Fruit fly (Drosophila melanogaster) whole organism, embryonic: ENCODE results near the gene ATPsynepsilonL.

Source experiments
- Adf1 ChIP-seq: fragments of 200-800 bp; sonication (Bioruptor generic); IDR thresholded peaks from 2 replicates; pipeline ENCODE4 v1.3.6; 2022; ENCODE audit warnings: missing biosample characterization, missing genetic modification characterization
- Awh ChIP-seq: fragments of 200-800 bp; sonication (Bioruptor generic); IDR thresholded peaks from 2 replicates; pipeline ENCODE4, ENCODE4 v1.3.6; 2022; ENCODE audit warnings: missing biosample characterization, missing genetic modification characterization
- Bdp1 ChIP-seq: fragments of 200-800 bp; sonication (Bioruptor generic); optimal IDR thresholded peaks from 3 replicates; lab custom pipeline; 2016; ENCODE audit warnings: missing biosample characterization, missing genetic modification characterization
- CG10462 ChIP-seq: fragments of 200-800 bp; sonication (Bioruptor generic); optimal IDR thresholded peaks from 2 replicates; lab custom pipeline; 2016; ENCODE audit warnings: missing biosample characterization, missing genetic modification characterization
- CG10654 ChIP-seq: fragments of 200-800 bp; sonication (Bioruptor generic); optimal IDR thresholded peaks from 2 replicates; lab custom pipeline; 2016; ENCODE audit warnings: missing biosample characterization, missing genetic modification characterization
- CG11398 ChIP-seq: fragments of 200-800 bp; sonication (Bioruptor generic); optimal IDR thresholded peaks from 2 replicates; lab custom pipeline; 2016; ENCODE audit warnings: missing biosample characterization, missing genetic modification characterization
- CG11695 ChIP-seq: fragments of 200-800 bp; sonication (Bioruptor generic); IDR thresholded peaks from 3 replicates; pipeline ENCODE4 v1.3.6; 2022; ENCODE audit warnings: missing biosample characterization, missing genetic modification characterization
- CG12104 ChIP-seq: fragments of 200-800 bp; sonication (Bioruptor generic); optimal IDR thresholded peaks from 3 replicates; lab custom pipeline; 2016; ENCODE audit warnings: missing biosample characterization, missing genetic modification characterization
- CG15269 ChIP-seq: fragments of 200-800 bp; sonication (Bioruptor generic); optimal IDR thresholded peaks from 2 replicates; lab custom pipeline; 2018; ENCODE audit warnings: missing biosample characterization, mild to moderate bottlenecking, missing genetic modification characterization, moderate library complexity
- CG15514 ChIP-seq: fragments of 200-800 bp; sonication (Bioruptor generic); optimal IDR thresholded peaks from 3 replicates; lab custom pipeline; 2017; ENCODE audit warnings: missing biosample characterization, missing genetic modification characterization, mild to moderate bottlenecking, moderate library complexity, missing genetic modification reagents
- CG17186 ChIP-seq: fragments of 200-800 bp; sonication (Bioruptor generic); optimal IDR thresholded peaks from 3 replicates; lab custom pipeline; 2017; ENCODE audit warnings: missing biosample characterization, missing genetic modification reagents, missing genetic modification characterization
- CG18764 ChIP-seq: fragments of 200-800 bp; sonication (Bioruptor generic); optimal IDR thresholded peaks from 3 replicates; lab custom pipeline; 2016; ENCODE audit warnings: missing biosample characterization, missing genetic modification characterization
- CG2120 ChIP-seq: fragments of 200-800 bp; sonication (Bioruptor generic); optimal IDR thresholded peaks from 3 replicates; lab custom pipeline; 2016; ENCODE audit warnings: missing biosample characterization, missing genetic modification characterization
- CG31224 ChIP-seq: fragments of 200-800 bp; sonication (Bioruptor generic); IDR thresholded peaks from 2 replicates; pipeline ENCODE4 v1.3.6; 2022; ENCODE audit warnings: missing biosample characterization, missing genetic modification characterization
- CG34224 ChIP-seq: fragments of 200-800 bp; sonication (Bioruptor generic); IDR thresholded peaks from 3 replicates; pipeline ENCODE4 v1.3.6; 2022; ENCODE audit warnings: missing biosample characterization, missing genetic modification characterization; ENCODE audit not compliant: partially characterized antibody
- CG3838 ChIP-seq: fragments of 200-800 bp; sonication (Bioruptor generic); optimal IDR thresholded peaks from 3 replicates; lab custom pipeline; 2016; ENCODE audit warnings: missing biosample characterization, missing genetic modification characterization
- CG4404 ChIP-seq: fragments of 200-800 bp; sonication (Bioruptor generic); IDR thresholded peaks from 2 replicates; pipeline ENCODE4 v1.3.6; 2022; ENCODE audit warnings: missing biosample characterization, missing genetic modification characterization
- CG6175 ChIP-seq: fragments of 200-800 bp; sonication (Bioruptor generic); IDR thresholded peaks from 3 replicates; pipeline ENCODE4 v1.3.6; 2022; ENCODE audit warnings: missing biosample characterization, missing genetic modification characterization
- CG6272 ChIP-seq: fragments of 200-800 bp; sonication (Bioruptor generic); IDR thresholded peaks from 2 replicates; pipeline ENCODE4 v1.3.6; 2022; ENCODE audit warnings: missing biosample characterization, missing genetic modification characterization
- CG8478 ChIP-seq: fragments of >200 bp; optimal IDR thresholded peaks from 2 replicates; lab custom pipeline; 2018
- CG8765 ChIP-seq: fragments of 200-800 bp; sonication (Bioruptor generic); IDR thresholded peaks from 2 replicates; pipeline ENCODE4 v1.3.6; 2022; ENCODE audit warnings: missing biosample characterization, missing genetic modification characterization
- CG9609 ChIP-seq: fragments of 200-800 bp; sonication (Bioruptor generic); optimal IDR thresholded peaks from 3 replicates; lab custom pipeline; 2016; ENCODE audit warnings: missing biosample characterization, missing genetic modification characterization
- CoRest ChIP-seq: fragments of 200-800 bp; sonication (Bioruptor generic); optimal IDR thresholded peaks from 3 replicates; lab custom pipeline; 2018; ENCODE audit warnings: missing biosample characterization, mild to moderate bottlenecking, missing genetic modification characterization, moderate library complexity
- D ChIP-seq, 2 experiments: fragments of 200-800 bp in 1 of 2; fragments of >200 bp in 1 of 2; sonication (Bioruptor generic) in 1 of 2; optimal IDR thresholded peaks; 2 replicates in 1 of 2; 3 replicates in 1 of 2; lab custom pipeline; 2017; ENCODE audit warnings: mild to moderate bottlenecking in 1 of 2, missing biosample characterization in 1 of 2, missing genetic modification characterization in 1 of 2, missing genetic modification reagents in 1 of 2
- HmgZ ChIP-seq: fragments of 200-800 bp; sonication (Bioruptor generic); optimal IDR thresholded peaks from 2 replicates; lab custom pipeline; 2018; ENCODE audit warnings: missing biosample characterization, mild to moderate bottlenecking, missing genetic modification characterization
- Hr51 ChIP-seq, 2 experiments: fragments of 200-800 bp; sonication (Bioruptor generic); optimal IDR thresholded peaks; 2 replicates in 1 of 2; 3 replicates in 1 of 2; lab custom pipeline; 2016 to 2018; ENCODE audit warnings: missing biosample characterization in 2 of 2, missing genetic modification characterization in 2 of 2, mild to moderate bottlenecking in 1 of 2, moderate library complexity in 1 of 2
- Lpt ChIP-seq: fragments of >200 bp; optimal IDR thresholded peaks from 2 replicates; lab custom pipeline; 2018; ENCODE audit warnings: missing biosample characterization, missing genetic modification characterization
- Neu2 ChIP-seq: fragments of 200-800 bp; sonication (Bioruptor generic); optimal IDR thresholded peaks from 3 replicates; lab custom pipeline; 2016; ENCODE audit warnings: missing biosample characterization, missing genetic modification characterization, borderline replicate concordance
- Nf-YC ChIP-seq: fragments of 200-800 bp; optimal IDR thresholded peaks from 3 replicates; lab custom pipeline; 2019; ENCODE audit warnings: missing biosample characterization, mild to moderate bottlenecking, missing genetic modification characterization, moderate library complexity
- Sin3A ChIP-seq: fragments of >200 bp; optimal IDR thresholded peaks from 2 replicates; lab custom pipeline; 2018
- Sox100B ChIP-seq: fragments of 200-800 bp; sonication (Bioruptor generic); optimal IDR thresholded peaks from 3 replicates; lab custom pipeline; 2018; ENCODE audit warnings: missing biosample characterization, mild to moderate bottlenecking, missing genetic modification characterization
- Sry-β ChIP-seq: fragments of 200-800 bp; sonication (Bioruptor generic); optimal IDR thresholded peaks from 2 replicates; lab custom pipeline; 2018; ENCODE audit warnings: missing biosample characterization, mild to moderate bottlenecking, missing genetic modification characterization, moderate library complexity
- amos ChIP-seq: fragments of 200-800 bp; sonication (Bioruptor generic); IDR thresholded peaks from 2 replicates; pipeline ENCODE4 v1.3.6; 2022; ENCODE audit warnings: missing biosample characterization, missing genetic modification characterization; ENCODE audit not compliant: partially characterized antibody
- caup ChIP-seq: fragments of 200-800 bp; sonication (Bioruptor generic); optimal IDR thresholded peaks from 3 replicates; lab custom pipeline; 2017; ENCODE audit warnings: missing biosample characterization, mild to moderate bottlenecking, missing genetic modification characterization, moderate library complexity; ENCODE audit not compliant: severe bottlenecking
- dysf ChIP-seq: fragments of 200-800 bp; sonication (Bioruptor generic); IDR thresholded peaks from 3 replicates; pipeline ENCODE4 v1.3.6; 2022; ENCODE audit warnings: missing biosample characterization, missing genetic modification characterization
- exex ChIP-seq: fragments of 200-800 bp; sonication (Bioruptor generic); optimal IDR thresholded peaks from 4 replicates; lab custom pipeline; 2018; ENCODE audit warnings: missing biosample characterization, mild to moderate bottlenecking, missing genetic modification characterization, moderate library complexity
- gsb-n ChIP-seq: fragments of 200-800 bp; sonication (Bioruptor generic); optimal IDR thresholded peaks from 3 replicates; lab custom pipeline; 2018; ENCODE audit warnings: missing biosample characterization, mild to moderate bottlenecking, missing genetic modification characterization
- her ChIP-seq: fragments of 200-800 bp; sonication (Bioruptor generic); optimal IDR thresholded peaks from 2 replicates; lab custom pipeline; 2016; ENCODE audit warnings: missing biosample characterization, missing genetic modification characterization
- kah ChIP-seq: fragments of 200-800 bp; sonication (Bioruptor generic); optimal IDR thresholded peaks from 2 replicates; lab custom pipeline; 2018; ENCODE audit warnings: missing biosample characterization, mild to moderate bottlenecking, missing genetic modification characterization
- lilli ChIP-seq: fragments of 200-800 bp; sonication (Bioruptor generic); optimal IDR thresholded peaks from 3 replicates; lab custom pipeline; 2016; ENCODE audit warnings: missing biosample characterization, missing genetic modification characterization
- mirr ChIP-seq: fragments of 200-800 bp; sonication (Bioruptor generic); optimal IDR thresholded peaks from 3 replicates; lab custom pipeline; 2018; ENCODE audit warnings: missing biosample characterization, mild to moderate bottlenecking, missing genetic modification characterization
- pfk ChIP-seq: fragments of 200-800 bp; sonication (Bioruptor generic); optimal IDR thresholded peaks from 2 replicates; lab custom pipeline; 2018; ENCODE audit warnings: missing biosample characterization, mild to moderate bottlenecking, missing genetic modification characterization, moderate library complexity
- pros ChIP-seq: fragments of 200-800 bp; sonication (Bioruptor generic); optimal IDR thresholded peaks from 3 replicates; lab custom pipeline; 2019; ENCODE audit warnings: missing biosample characterization, mild to moderate bottlenecking, missing genetic modification characterization, moderate library complexity
- pum ChIP-seq: fragments of 200-800 bp; sonication (Bioruptor generic); optimal IDR thresholded peaks from 2 replicates; lab custom pipeline; 2016; ENCODE audit warnings: missing biosample characterization, missing genetic modification characterization
- scrt ChIP-seq: fragments of 200-800 bp; sonication (Bioruptor generic); optimal IDR thresholded peaks from 2 replicates; lab custom pipeline; 2018; ENCODE audit warnings: missing biosample characterization, mild to moderate bottlenecking, missing genetic modification characterization, moderate library complexity
- shn ChIP-seq: fragments of 200-800 bp; sonication (Bioruptor generic); optimal IDR thresholded peaks from 3 replicates; lab custom pipeline; 2016; ENCODE audit warnings: missing biosample characterization, missing genetic modification characterization
- tin ChIP-seq: fragments of 200-800 bp; sonication (Bioruptor generic); optimal IDR thresholded peaks from 3 replicates; lab custom pipeline; 2016; ENCODE audit warnings: missing biosample characterization, missing genetic modification characterization
- twi ChIP-seq: fragments of 200-800 bp; optimal IDR thresholded peaks from 2 replicates; lab custom pipeline; 2019; ENCODE audit warnings: missing biosample characterization, mild to moderate bottlenecking, missing genetic modification characterization, moderate library complexity
- vnd ChIP-seq: fragments of 200-800 bp; sonication (Bioruptor generic); IDR thresholded peaks from 3 replicates; pipeline ENCODE4 v1.3.6; 2022; ENCODE audit warnings: missing biosample characterization, missing genetic modification characterization; ENCODE audit not compliant: partially characterized antibody
- z ChIP-seq: fragments of 200-800 bp; sonication (Bioruptor generic); IDR thresholded peaks from 3 replicates; pipeline ENCODE4 v1.3.6; 2022; ENCODE audit warnings: missing biosample characterization, missing genetic modification characterization
- zen2 ChIP-seq: fragments of 200-800 bp; sonication (Bioruptor generic); IDR thresholded peaks from 3 replicates; pipeline ENCODE4 v1.3.6; 2022; ENCODE audit warnings: missing biosample characterization, missing genetic modification characterization; ENCODE audit not compliant: partially characterized antibody

The ATPsynepsilonL gene

dm6 chr3R:10109938-10110337, 11.6 kb upstream of the ATPsynepsilonL start, which contains the start of gene Fmr1 (continued):
- TF ChIP-seq shn (GFP tag; lab: Kevin White, UChicago) (peak; percentile 60), vnd (GFP tag; lab: Robert Waterston, UW) (no peak), CG4404 (GFP tag; lab: Robert Waterston, UW) (no peak), HmgZ (tag; lab: Kevin White, UChicago) (peak; percentile 73), CG6272 (GFP tag; lab: Robert Waterston, UW) (peak; percentile 40; the same call in 1 of the 2 replicates), CG11398 (GFP tag; lab: Kevin White, UChicago) (peak; percentile 5), CG10654 (peak; percentile 32), CG15269 (tag; lab: Kevin White, UChicago) (peak; percentile 45), dysf (GFP tag; lab: Robert Waterston, UW) (peak; percentile 57), Sry-β (GFP tag; lab: Kevin White, UChicago) (peak; percentile 23), CG12104 (GFP tag; lab: Kevin White, UChicago) (no peak), exex (tag; lab: Kevin White, UChicago) (no peak), CG3838 (no peak), CG31224 (GFP tag; lab: Robert Waterston, UW) (no peak), zen2 (no peak), CG8765 (GFP tag; lab: Robert Waterston, UW) (no peak), twi (tag; lab: Kevin White, UChicago) (peak; percentile 36), CoRest (peak; percentile 68), lilli (peak; percentile 71), CG10462 (GFP tag; lab: Kevin White, UChicago) (peak; percentile 1), Sox100B (GFP tag; lab: Kevin White, UChicago) (no peak), CG17186 (GFP tag; lab: Kevin White, UChicago) (peak; percentile 94), amos (GFP tag; lab: Robert Waterston, UW) (0 out of 2 replicates have a peak, but pooled peaks have one; percentile 38), tin (GFP tag; lab: Kevin White, UChicago) (peak; percentile 29), pum (GFP tag; lab: Kevin White, UChicago) (peak; percentile 64), pros (GFP tag; lab: Kevin White, UChicago) (no peak), pfk (GFP tag; lab: Kevin White, UChicago) (no peak), kah (GFP tag; lab: Kevin White, UChicago) (no peak), CG11695 (GFP tag; lab: Robert Waterston, UW) (no peak), her (no peak), Awh (GFP tag; lab: Robert Waterston, UW) (no peak), CG18764 (GFP tag; lab: Kevin White, UChicago) (peak; percentile 31), Adf1 (no peak), CG8478 (lab: Kevin White, UChicago) (no peak), caup (GFP tag; lab: Kevin White, UChicago) (no peak), gsb-n (tag; lab: Kevin White, UChicago) (peak; percentile 41), CG2120 (GFP tag; lab: Kevin White, UChicago) (peak; percentile 72), CG34224 (GFP tag; lab: Robert Waterston, UW) (no peak), z (GFP tag; lab: Robert Waterston, UW) (no peak), Lpt (no peak), Bdp1 (GFP tag; lab: Kevin White, UChicago) (peak; percentile 68), D (optimal IDR thresholded peaks at IDR 0.05; lab: Kevin White, UChicago) (peak; percentile 71), D (GFP tag; optimal IDR thresholded peaks at IDR 0.05; lab: Kevin White, UChicago) (no peak), CG15514 (GFP tag; lab: Kevin White, UChicago) (peak; percentile 85), Nf-YC (peak; percentile 24), Hr51 (GFP tag; optimal IDR thresholded peaks at IDR 0.05; lab: Kevin White, UChicago) (peak; percentile 11 to 53), CG6175 (GFP tag; lab: Robert Waterston, UW) (no peak), Neu2 (GFP tag; lab: Kevin White, UChicago) (no peak), CG9609 (GFP tag; lab: Kevin White, UChicago) (peak; percentile 64), mirr (GFP tag; lab: Kevin White, UChicago) (peak; percentile 46), Sin3A (lab: Kevin White, UChicago) (peak; percentile 99), scrt (no peak)
